Fruit fly (Drosophila melanogaster) whole organism, pupa: ENCODE measurements around the gene lectin-21Ca.

Experiments used
- CG14655 ChIP-seq: fragments of 200-800 bp; sonication (Bioruptor generic); optimal IDR thresholded peaks from 3 replicates; lab custom pipeline; 2017; ENCODE audit warnings: mild to moderate bottlenecking, missing biosample characterization, missing genetic modification reagents, missing genetic modification characterization
- CG15710 ChIP-seq: fragments of 200-800 bp; sonication (Bioruptor generic); optimal IDR thresholded peaks from 2 replicates; lab custom pipeline; 2018; ENCODE audit warnings: missing biosample characterization, mild to moderate bottlenecking, missing genetic modification characterization, moderate library complexity
- CG17806 ChIP-seq: fragments of 200-800 bp; sonication (Bioruptor generic); optimal IDR thresholded peaks from 2 replicates; lab custom pipeline; 2018; ENCODE audit warnings: missing biosample characterization, mild to moderate bottlenecking, missing genetic modification characterization, moderate library complexity
- CG34367 ChIP-seq: fragments of 200-800 bp; sonication (Bioruptor generic); optimal IDR thresholded peaks from 2 replicates; lab custom pipeline; 2018; ENCODE audit warnings: missing biosample characterization, mild to moderate bottlenecking, missing genetic modification characterization
- CG4496 ChIP-seq: fragments of 200-800 bp; sonication (Bioruptor generic); IDR thresholded peaks from 3 replicates; pipeline ENCODE4 v1.3.6; 2022; ENCODE audit warnings: missing biosample characterization, missing genetic modification characterization
- CG8159 ChIP-seq: fragments of 200-800 bp; sonication (Bioruptor generic); optimal IDR thresholded peaks from 3 replicates; lab custom pipeline; 2018; ENCODE audit warnings: missing biosample characterization, mild to moderate bottlenecking, missing genetic modification characterization, moderate library complexity
- D1 ChIP-seq: fragments of 200-800 bp; sonication (Bioruptor generic); optimal IDR thresholded peaks from 2 replicates; lab custom pipeline; 2018; ENCODE audit warnings: missing biosample characterization, mild to moderate bottlenecking, missing genetic modification characterization, moderate library complexity
- EcR ChIP-seq: fragments of 200-800 bp; sonication (Bioruptor generic); optimal IDR thresholded peaks from 3 replicates; lab custom pipeline; 2019; ENCODE audit warnings: missing biosample characterization, missing genetic modification characterization, mild to moderate bottlenecking, moderate library complexity, missing genetic modification reagents
- Ets98B ChIP-seq: fragments of 200-800 bp; sonication (Bioruptor generic); IDR thresholded peaks from 2 replicates; pipeline ENCODE4 v1.3.6; 2022; ENCODE audit warnings: missing biosample characterization, missing genetic modification characterization
- Snoo ChIP-seq: fragments of 200-800 bp; sonication (Bioruptor generic); optimal IDR thresholded peaks from 3 replicates; lab custom pipeline; 2017; ENCODE audit warnings: missing biosample characterization, mild to moderate bottlenecking, missing genetic modification characterization, inconsistent platforms
- fd96Ca ChIP-seq: fragments of 200-800 bp; sonication (Bioruptor generic); IDR thresholded peaks from 3 replicates; pipeline ENCODE4 v1.3.6; 2022; ENCODE audit warnings: missing biosample characterization, missing genetic modification characterization
- rn ChIP-seq: fragments of 200-800 bp; sonication (Bioruptor generic); IDR thresholded peaks from 2 replicates; pipeline ENCODE4 v1.3.6; 2022; ENCODE audit warnings: missing biosample characterization, missing genetic modification characterization

DNA sequence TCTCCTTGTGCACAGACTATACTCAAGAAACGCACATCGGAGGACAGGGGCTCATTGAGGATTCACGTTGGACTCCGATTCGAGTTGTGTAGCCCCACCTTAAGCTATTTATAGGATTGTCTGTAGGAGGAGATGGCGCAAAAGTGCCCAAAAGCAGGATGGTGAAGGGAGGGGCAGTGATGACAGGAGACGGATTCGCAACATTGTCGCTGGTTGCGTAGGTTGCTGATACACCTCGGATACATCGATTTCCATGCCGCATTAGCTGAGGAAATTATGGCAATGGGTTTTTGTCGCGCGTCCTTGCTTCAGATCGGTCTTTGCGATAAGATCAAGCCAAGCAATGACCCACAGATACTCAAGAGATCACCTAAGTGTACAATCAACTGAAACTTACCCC lies 23.2 kb downstream of the lectin-21Ca start:
- TF ChIP-seq Snoo: no peak
- no peak for TF ChIP-seq CG17806 (tag; lab: Kevin White, UChicago)
- TF ChIP-seq CG8159: no peak
- no peak for TF ChIP-seq Ets98B (GFP tag; lab: Robert Waterston, UW)
- no peak for TF ChIP-seq EcR (GFP tag; lab: Kevin White, UChicago)
- TF ChIP-seq CG14655 (GFP tag; lab: Kevin White, UChicago): no peak
- TF ChIP-seq rn: no peak
- TF ChIP-seq D1 (tag; lab: Kevin White, UChicago): no peak
- no peak for TF ChIP-seq CG15710 (tag; lab: Kevin White, UChicago)
- no peak for TF ChIP-seq CG4496
- TF ChIP-seq CG34367 (tag; lab: Kevin White, UChicago): no peak
- TF ChIP-seq fd96Ca (GFP tag; lab: Robert Waterston, UW): no peak
